Fruit fly (Drosophila melanogaster) whole organism, embryonic: ENCODE results near the gene CG33941.

Source experiments
- ATbp ChIP-seq: fragments of 200-800 bp; sonication (Bioruptor generic); optimal IDR thresholded peaks from 2 replicates; lab custom pipeline; 2017; ENCODE audit warnings: missing biosample characterization, mild to moderate bottlenecking, missing genetic modification characterization, missing genetic modification reagents
- CG10147 ChIP-seq: fragments of 200-800 bp; sonication (Bioruptor generic); optimal IDR thresholded peaks from 2 replicates; lab custom pipeline; 2019; ENCODE audit warnings: missing biosample characterization, mild to moderate bottlenecking, missing genetic modification characterization, moderate library complexity
- CG10267 ChIP-seq: fragments of 200-800 bp; sonication (Bioruptor generic); optimal IDR thresholded peaks from 2 replicates; lab custom pipeline; 2018; ENCODE audit warnings: missing biosample characterization, mild to moderate bottlenecking, missing genetic modification characterization, moderate library complexity
- CG10366 ChIP-seq: fragments of 200-800 bp; sonication (Bioruptor generic); IDR thresholded peaks from 2 replicates; pipeline ENCODE4 v1.3.6; 2022; ENCODE audit warnings: missing biosample characterization, missing genetic modification characterization
- CG11456 ChIP-seq: fragments of 200-800 bp; sonication (Bioruptor generic); IDR thresholded peaks from 3 replicates; pipeline ENCODE4 v1.3.6; 2022; ENCODE audit warnings: missing biosample characterization, missing genetic modification characterization
- CG11696 ChIP-seq: fragments of 200-800 bp; sonication (Bioruptor generic); IDR thresholded peaks from 2 replicates; pipeline ENCODE4 v1.3.6; 2022; ENCODE audit warnings: missing biosample characterization, missing genetic modification characterization
- CG12744 ChIP-seq: fragments of 200-800 bp; sonication (Bioruptor generic); optimal IDR thresholded peaks from 2 replicates; lab custom pipeline; 2016; ENCODE audit warnings: missing biosample characterization, missing genetic modification characterization
- CG13287 ChIP-seq: fragments of 200-800 bp; sonication (Bioruptor generic); IDR thresholded peaks from 2 replicates; pipeline ENCODE4 v1.3.6; 2022; ENCODE audit warnings: missing biosample characterization, missing genetic modification characterization; ENCODE audit not compliant: partially characterized antibody
- CG13296 ChIP-seq: fragments of 200-800 bp; sonication (Bioruptor generic); optimal IDR thresholded peaks from 3 replicates; lab custom pipeline; 2018; ENCODE audit warnings: missing biosample characterization, mild to moderate bottlenecking, missing genetic modification characterization
- CG13624 ChIP-seq: fragments of 200-800 bp; sonication (Bioruptor generic); optimal IDR thresholded peaks from 2 replicates; lab custom pipeline; 2016; ENCODE audit warnings: missing biosample characterization, missing genetic modification characterization
- CG13894 ChIP-seq: fragments of 200-800 bp; sonication (Bioruptor generic); optimal IDR thresholded peaks from 3 replicates; lab custom pipeline; 2018; ENCODE audit warnings: missing biosample characterization, mild to moderate bottlenecking, missing genetic modification characterization, moderate library complexity
- CG15011 ChIP-seq: fragments of 200-800 bp; sonication (Bioruptor generic); optimal IDR thresholded peaks from 3 replicates; lab custom pipeline; 2018; ENCODE audit warnings: missing biosample characterization, mild to moderate bottlenecking, missing genetic modification characterization
- CG15269 ChIP-seq: fragments of 200-800 bp; sonication (Bioruptor generic); optimal IDR thresholded peaks from 2 replicates; lab custom pipeline; 2018; ENCODE audit warnings: missing biosample characterization, mild to moderate bottlenecking, missing genetic modification characterization, moderate library complexity
- CG15514 ChIP-seq: fragments of 200-800 bp; sonication (Bioruptor generic); optimal IDR thresholded peaks from 3 replicates; lab custom pipeline; 2017; ENCODE audit warnings: missing biosample characterization, missing genetic modification characterization, mild to moderate bottlenecking, moderate library complexity, missing genetic modification reagents
- CG2199 ChIP-seq: fragments of 200-800 bp; sonication (Bioruptor generic); IDR thresholded peaks from 3 replicates; pipeline ENCODE4 v1.3.6; 2022; ENCODE audit warnings: missing biosample characterization, missing genetic modification characterization
- CG4424 ChIP-seq: fragments of 200-800 bp; sonication (Bioruptor generic); optimal IDR thresholded peaks from 3 replicates; lab custom pipeline; 2016; ENCODE audit warnings: missing biosample characterization, missing genetic modification characterization
- CG9932 ChIP-seq: fragments of 200-800 bp; sonication (Bioruptor generic); IDR thresholded peaks from 2 replicates; pipeline ENCODE4 v1.3.6; 2022; ENCODE audit warnings: missing biosample characterization, missing genetic modification characterization
- D19A ChIP-seq: fragments of 200-800 bp; optimal IDR thresholded peaks from 3 replicates; lab custom pipeline; 2019; ENCODE audit warnings: missing biosample characterization, mild to moderate bottlenecking, missing genetic modification characterization, moderate library complexity
- Doc3 ChIP-seq: fragments of 200-800 bp; sonication (Bioruptor generic); IDR thresholded peaks from 3 replicates; pipeline ENCODE4 v1.3.6; 2022; ENCODE audit warnings: missing biosample characterization, missing genetic modification characterization; ENCODE audit not compliant: partially characterized antibody
- ERR ChIP-seq: fragments of 200-800 bp; sonication (Bioruptor generic); optimal IDR thresholded peaks from 2 replicates; lab custom pipeline; 2016; ENCODE audit warnings: missing biosample characterization, missing genetic modification characterization
- HLHmδ ChIP-seq: fragments of 200-800 bp; sonication (Bioruptor generic); optimal IDR thresholded peaks from 2 replicates; lab custom pipeline; 2018; ENCODE audit warnings: missing biosample characterization, mild to moderate bottlenecking, missing genetic modification characterization, moderate library complexity
- Hsf ChIP-seq: fragments of 200-800 bp; sonication (Bioruptor generic); optimal IDR thresholded peaks from 3 replicates; lab custom pipeline; 2016; ENCODE audit warnings: missing biosample characterization, missing genetic modification characterization
- Med ChIP-seq: fragments of 200-800 bp; sonication (Bioruptor generic); peaks from one replicate; lab custom pipeline; 2016; ENCODE audit warnings: missing biosample characterization, missing genetic modification characterization, mild to moderate bottlenecking, inconsistent platforms, moderate library complexity
- Myb ChIP-seq: fragments of 200-800 bp; sonication (Bioruptor generic); optimal IDR thresholded peaks from 2 replicates; lab custom pipeline; 2016; ENCODE audit warnings: missing biosample characterization, missing genetic modification characterization
- Pdp1 ChIP-seq, 2 experiments: fragments of 200-800 bp; sonication (Bioruptor generic); optimal IDR thresholded peaks; 3 replicates each; lab custom pipeline; 2016; ENCODE audit warnings: missing biosample characterization in 2 of 2, missing genetic modification characterization in 2 of 2, mild to moderate bottlenecking in 1 of 2, moderate library complexity in 1 of 2
- Rx ChIP-seq: fragments of 200-800 bp; sonication (Bioruptor generic); IDR thresholded peaks from 2 replicates; pipeline ENCODE4 v1.3.6; 2022; ENCODE audit warnings: missing biosample characterization, missing genetic modification characterization
- Ssrp ChIP-seq: fragments of 200-800 bp; sonication (Bioruptor generic); optimal IDR thresholded peaks from 2 replicates; lab custom pipeline; 2018; ENCODE audit warnings: missing biosample characterization, mild to moderate bottlenecking, missing genetic modification characterization, moderate library complexity
- TFAM ChIP-seq: fragments of 200-800 bp; sonication (Bioruptor generic); optimal IDR thresholded peaks from 2 replicates; lab custom pipeline; 2017; ENCODE audit warnings: missing biosample characterization, missing genetic modification characterization, inconsistent platforms
- Xbp1 ChIP-seq: fragments of 200-800 bp; sonication (Bioruptor generic); optimal IDR thresholded peaks from 3 replicates; lab custom pipeline; 2016; ENCODE audit warnings: missing biosample characterization, mild to moderate bottlenecking, missing genetic modification characterization
- aop ChIP-seq: fragments of 200-800 bp; sonication (Bioruptor generic); IDR thresholded peaks from 2 replicates; pipeline ENCODE4 v1.3.6; 2022; ENCODE audit warnings: missing biosample characterization, missing genetic modification characterization
- ase ChIP-seq: fragments of 200-800 bp; sonication (Bioruptor generic); IDR thresholded peaks from 3 replicates; pipeline ENCODE4 v1.3.6; 2022; ENCODE audit warnings: missing biosample characterization, missing genetic modification characterization
- bsh ChIP-seq, 2 experiments: fragments of 200-800 bp; sonication (Bioruptor generic); optimal IDR thresholded peaks; 2 replicates each; lab custom pipeline; 2017 to 2018; ENCODE audit warnings: mild to moderate bottlenecking in 2 of 2, missing biosample characterization in 2 of 2, missing genetic modification characterization in 2 of 2, moderate library complexity in 1 of 2
- caup ChIP-seq: fragments of 200-800 bp; sonication (Bioruptor generic); optimal IDR thresholded peaks from 3 replicates; lab custom pipeline; 2017; ENCODE audit warnings: missing biosample characterization, mild to moderate bottlenecking, missing genetic modification characterization, moderate library complexity; ENCODE audit not compliant: severe bottlenecking
- cg ChIP-seq: fragments of 200-800 bp; sonication (Bioruptor generic); optimal IDR thresholded peaks from 3 replicates; lab custom pipeline; 2019; ENCODE audit warnings: missing biosample characterization, mild to moderate bottlenecking, missing genetic modification characterization, moderate library complexity
- chif ChIP-seq, 2 experiments: fragments of 200-800 bp; sonication (Bioruptor generic); optimal IDR thresholded peaks; 3 replicates each; lab custom pipeline; 2016; ENCODE audit warnings: missing biosample characterization in 2 of 2, missing genetic modification characterization in 2 of 2
- ems ChIP-seq: fragments of 200-800 bp; sonication (Bioruptor generic); optimal IDR thresholded peaks from 3 replicates; lab custom pipeline; 2016; ENCODE audit warnings: missing biosample characterization, missing genetic modification characterization
- esg ChIP-seq: fragments of 200-800 bp; sonication (Bioruptor generic); conservative IDR thresholded peaks from 2 replicates; pipeline ENCODE4 v1.3.6; 2022; ENCODE audit warnings: missing biosample characterization, missing genetic modification characterization
- fu2 ChIP-seq: fragments of 200-800 bp; sonication (Bioruptor generic); optimal IDR thresholded peaks from 2 replicates; lab custom pipeline; 2016; ENCODE audit warnings: missing biosample characterization, missing genetic modification characterization
- grau ChIP-seq: fragments of 200-800 bp; optimal IDR thresholded peaks from 3 replicates; lab custom pipeline; 2019; ENCODE audit warnings: missing biosample characterization, mild to moderate bottlenecking, missing genetic modification characterization, moderate library complexity
- ind ChIP-seq: fragments of 200-800 bp; sonication (Bioruptor generic); optimal IDR thresholded peaks from 3 replicates; lab custom pipeline; 2016; ENCODE audit warnings: missing biosample characterization, missing genetic modification characterization
- kay ChIP-seq: fragments of 200-800 bp; sonication (Bioruptor generic); optimal IDR thresholded peaks from 2 replicates; lab custom pipeline; 2016; ENCODE audit warnings: missing biosample characterization, missing genetic modification characterization
- onecut ChIP-seq: fragments of 200-800 bp; sonication (Bioruptor generic); IDR thresholded peaks from 2 replicates; pipeline ENCODE4 v1.3.6; 2022; ENCODE audit warnings: missing biosample characterization, missing genetic modification characterization
- org-1 ChIP-seq: fragments of 200-800 bp; sonication (Bioruptor generic); optimal IDR thresholded peaks from 2 replicates; lab custom pipeline; 2017; ENCODE audit warnings: missing biosample characterization, missing genetic modification characterization
- pzg ChIP-seq: fragments of 200-800 bp; sonication (Bioruptor generic); optimal IDR thresholded peaks from 3 replicates; lab custom pipeline; 2018; ENCODE audit warnings: missing biosample characterization, mild to moderate bottlenecking, missing genetic modification characterization, moderate library complexity
- sim ChIP-seq: fragments of 200-800 bp; sonication (Bioruptor generic); IDR thresholded peaks from 2 replicates; pipeline ENCODE4 v1.3.6; 2022; ENCODE audit warnings: missing biosample characterization, missing genetic modification characterization
- tap ChIP-seq: fragments of 200-800 bp; optimal IDR thresholded peaks from 3 replicates; lab custom pipeline; 2019; ENCODE audit warnings: missing biosample characterization, mild to moderate bottlenecking, missing genetic modification characterization, moderate library complexity
- tio ChIP-seq: fragments of 200-800 bp; sonication (Bioruptor generic); optimal IDR thresholded peaks from 2 replicates; lab custom pipeline; 2017; ENCODE audit warnings: missing biosample characterization, missing genetic modification characterization, inconsistent platforms
- trem ChIP-seq: fragments of 200-800 bp; optimal IDR thresholded peaks from 3 replicates; lab custom pipeline; 2019; ENCODE audit warnings: missing biosample characterization, mild to moderate bottlenecking, missing genetic modification characterization, moderate library complexity
- vfl ChIP-seq: fragments of 200-800 bp; sonication (Bioruptor generic); optimal IDR thresholded peaks from 2 replicates; lab custom pipeline; 2016; ENCODE audit warnings: missing biosample characterization, missing genetic modification characterization
- zfh1 ChIP-seq: fragments of 200-800 bp; sonication (Bioruptor generic); IDR thresholded peaks from 3 replicates; pipeline ENCODE4 v1.3.6; 2022; ENCODE audit warnings: missing biosample characterization, missing genetic modification characterization

The CG33941 gene

dm6 chr4:499080-499479, 31.8 kb downstream of the CG33941 start (continued):
- no peak for TF ChIP-seq HLHmδ
- TF ChIP-seq CG2199 (GFP tag; lab: Robert Waterston, UW): 0 out of 3 replicates have a peak, but pooled peaks have one; percentile 33
- TF ChIP-seq CG13894 (tag; lab: Kevin White, UChicago): peak; percentile 80
- TF ChIP-seq CG12744 (GFP tag; lab: Kevin White, UChicago): no peak
- TF ChIP-seq grau (tag; lab: Kevin White, UChicago): no peak
- TF ChIP-seq CG15011 (GFP tag; lab: Kevin White, UChicago): no peak
- no peak for TF ChIP-seq kay
- no peak for TF ChIP-seq CG10366 (GFP tag; lab: Robert Waterston, UW)
- no peak for TF ChIP-seq tap
- no peak for TF ChIP-seq bsh (GFP tag; optimal IDR thresholded peaks at IDR 0.05; lab: Kevin White, UChicago)
- no peak for TF ChIP-seq fu2 (GFP tag; lab: Kevin White, UChicago)
- TF ChIP-seq tio (GFP tag; lab: Kevin White, UChicago): no peak
- TF ChIP-seq ems (GFP tag; lab: Kevin White, UChicago): no peak
- TF ChIP-seq CG11696 (GFP tag; lab: Robert Waterston, UW): no peak
- TF ChIP-seq cg (GFP tag; lab: Kevin White, UChicago): no peak

dm6 chr4:501479-501993, 34.2 kb downstream of the CG33941 start, which contains the start of gene zfh2:
Gene zfh2, plus strand, starts transcription at chr4:501810.
- no peak for TF ChIP-seq aop (GFP tag; lab: Robert Waterston, UW)
- TF ChIP-seq ATbp (GFP tag; lab: Kevin White, UChicago): peak; percentile 1
- TF ChIP-seq CG9932 (GFP tag; lab: Robert Waterston, UW): no peak
- TF ChIP-seq vfl (GFP tag; lab: Kevin White, UChicago): no peak
- TF ChIP-seq CG11456 (GFP tag; lab: Robert Waterston, UW): no peak
- TF ChIP-seq caup (GFP tag; lab: Kevin White, UChicago): peak; percentile 20
- TF ChIP-seq Myb: no peak
- TF ChIP-seq Xbp1 (GFP tag; lab: Kevin White, UChicago): no peak
- peak; percentile 28 for TF ChIP-seq CG13296
- peak; percentile 23 for TF ChIP-seq D19A
- no peak for TF ChIP-seq org-1 (GFP tag; lab: Kevin White, UChicago)
- TF ChIP-seq CG15514 (GFP tag; lab: Kevin White, UChicago): no peak
- no peak for TF ChIP-seq CG10267 (tag; lab: Kevin White, UChicago)
- peak; percentile 9 for TF ChIP-seq trem
- TF ChIP-seq zfh1 (GFP tag; lab: Robert Waterston, UW): no peak
- peak; percentile 43; the same call in 1 of the 3 replicates for TF ChIP-seq Doc3
- no peak for TF ChIP-seq Ssrp
- TF ChIP-seq CG15269 (tag; lab: Kevin White, UChicago): no peak
- peak; percentile 27; the same call in 1 of the 2 replicates for TF ChIP-seq onecut (GFP tag; lab: Robert Waterston, UW)
- no peak for TF ChIP-seq pzg (GFP tag; lab: Kevin White, UChicago)
- TF ChIP-seq ind (GFP tag; lab: Kevin White, UChicago): no peak
- no peak for TF ChIP-seq TFAM (GFP tag; lab: Kevin White, UChicago)
- TF ChIP-seq CG4424 (GFP tag; lab: Kevin White, UChicago): no peak
- no peak for TF ChIP-seq ERR (GFP tag; lab: Kevin White, UChicago)
- no peak for TF ChIP-seq esg (GFP tag; lab: Robert Waterston, UW)
- TF ChIP-seq Pdp1 (GFP tag; optimal IDR thresholded peaks at IDR 0.05; lab: Kevin White, UChicago): peak in 1 of 2 experiments; percentile 43
- TF ChIP-seq CG13287 (GFP tag; lab: Robert Waterston, UW): peak; percentile 50; the same call in 1 of the 2 replicates
- TF ChIP-seq Med: peak; percentile 23
- TF ChIP-seq Hsf (GFP tag; lab: Kevin White, UChicago): no peak
- TF ChIP-seq Rx (GFP tag; lab: Robert Waterston, UW): no peak
- no peak for TF ChIP-seq ase
- no peak for TF ChIP-seq chif (GFP tag; optimal IDR thresholded peaks at IDR 0.05; lab: Kevin White, UChicago)
- TF ChIP-seq CG13624 (GFP tag; lab: Kevin White, UChicago): no peak
- TF ChIP-seq fu2 (GFP tag; lab: Kevin White, UChicago): no peak
- TF ChIP-seq CG10147: peak; percentile 28
- TF ChIP-seq sim (GFP tag; lab: Robert Waterston, UW): no peak
